Worm (Caenorhabditis elegans) whole organism, young adult: ENCODE measurements around the gene unc-9.

Experiments used
- C06A6.2 ChIP-seq: fragments of 200-800 bp; sonication (Bioruptor generic); conservative IDR thresholded peaks from 2 replicates; pipeline ENCODE4 v1.3.6; 2022; ENCODE audit warnings: missing genetic modification characterization, missing compliant biosample characterization
- D2030.7 ChIP-seq: fragments of 200-800 bp; sonication (Bioruptor generic); IDR thresholded peaks from 2 replicates; pipeline ENCODE4 v1.3.6; 2022; ENCODE audit warnings: missing genetic modification reagents, missing genetic modification characterization, missing compliant biosample characterization
- F10E7.11 ChIP-seq: sonication (generic microtip); optimal IDR thresholded peaks from 2 replicates; lab custom pipeline; 2017; ENCODE audit warnings: mild to moderate bottlenecking, missing genetic modification characterization, moderate library complexity, missing compliant biosample characterization
- ama-1 ChIP-seq, 3 experiments: fragments of 150-350 bp in 1 of 3; sonication (generic microtip) in 2 of 3; optimal IDR thresholded peaks; 2 replicates each; lab custom pipeline; 2014 to 2018; ENCODE audit warnings: missing biosample characterization in 2 of 3, missing genetic modification characterization in 2 of 3, missing genetic modification reagents in 2 of 3
- let-526 ChIP-seq: fragments of 200-800 bp; sonication (Bioruptor generic); IDR thresholded peaks from 2 replicates; pipeline ENCODE4 v1.3.6; 2022; ENCODE audit warnings: missing genetic modification reagents, missing genetic modification characterization, missing compliant biosample characterization
- ztf-3 ChIP-seq: fragments of 200-800 bp; sonication (Bioruptor generic); optimal IDR thresholded peaks from 2 replicates; lab custom pipeline; 2018; ENCODE audit warnings: mild to moderate bottlenecking, missing genetic modification characterization, missing compliant biosample characterization

- no peak for TF ChIP-seq F10E7.11
- TF ChIP-seq D2030.7 (GFP tag; lab: Robert Waterston, UW), result no peak
- TF ChIP-seq ztf-3 (GFP tag; lab: Kevin White, UChicago), result no peak
- TF ChIP-seq ama-1 (optimal IDR thresholded peaks at IDR 0.05; lab: Kevin White, UChicago), result no peak
- no peak for TF ChIP-seq ama-1 (GFP tag; optimal IDR thresholded peaks at IDR 0.05; lab: Kevin White, UChicago)
- no peak for TF ChIP-seq let-526 (GFP tag; lab: Robert Waterston, UW)
- no peak for TF ChIP-seq C06A6.2
Observed at ce11 chrX:13182012-13182411, 19.6 kb upstream of the unc-9 start.
